Fruit fly (Drosophila melanogaster) whole organism, prepupa: Measurements from ENCODE around the gene SMSr.
A peak's percentile ranks its signal among the peaks of the same experiment; 100 is the strongest.

Experiments
- Blimp-1 ChIP-seq: fragments of 200-800 bp; sonication (Bioruptor generic); optimal IDR thresholded peaks from 3 replicates; lab custom pipeline; 2017; ENCODE audit warnings: missing biosample characterization, missing genetic modification characterization, mild to moderate bottlenecking, moderate library complexity, missing genetic modification reagents
- CG10631 ChIP-seq: fragments of 200-800 bp; sonication (Bioruptor generic); optimal IDR thresholded peaks from 2 replicates; lab custom pipeline; 2016; ENCODE audit warnings: missing biosample characterization, missing genetic modification characterization
- CG10669 ChIP-seq: fragments of 200-800 bp; sonication (Bioruptor generic); optimal IDR thresholded peaks from 3 replicates; lab custom pipeline; 2018; ENCODE audit warnings: missing biosample characterization, mild to moderate bottlenecking, missing genetic modification characterization, moderate library complexity
- CG11294 ChIP-seq: fragments of 200-800 bp; sonication (Bioruptor generic); IDR thresholded peaks from 2 replicates; pipeline ENCODE4 v1.3.6; 2022; ENCODE audit warnings: missing biosample characterization, missing genetic modification characterization
- CG11902 ChIP-seq: fragments of 200-800 bp; sonication (Bioruptor generic); optimal IDR thresholded peaks from 3 replicates; lab custom pipeline; 2016; ENCODE audit warnings: missing biosample characterization, missing genetic modification characterization
- CG3032 ChIP-seq: fragments of 200-800 bp; optimal IDR thresholded peaks from 2 replicates; lab custom pipeline; 2019; ENCODE audit warnings: missing biosample characterization, mild to moderate bottlenecking, missing genetic modification characterization, moderate library complexity
- CG31627 ChIP-seq: fragments of 200-800 bp; sonication (Bioruptor generic); optimal IDR thresholded peaks from 3 replicates; lab custom pipeline; 2016; ENCODE audit warnings: missing biosample characterization, missing genetic modification characterization
- CG32006 ChIP-seq: fragments of 200-800 bp; sonication (Bioruptor generic); optimal IDR thresholded peaks from 3 replicates; lab custom pipeline; 2017; ENCODE audit warnings: missing biosample characterization, mild to moderate bottlenecking, missing genetic modification characterization
- CG34406 ChIP-seq: fragments of 200-800 bp; sonication (Bioruptor generic); optimal IDR thresholded peaks from 3 replicates; lab custom pipeline; 2016; ENCODE audit warnings: missing biosample characterization, missing genetic modification characterization
- CG3919 ChIP-seq: fragments of 200-800 bp; sonication (Bioruptor generic); optimal IDR thresholded peaks from 3 replicates; lab custom pipeline; 2016; ENCODE audit warnings: missing biosample characterization, missing genetic modification characterization
- CG4318 ChIP-seq: fragments of 200-800 bp; sonication (Bioruptor generic); optimal IDR thresholded peaks from 3 replicates; lab custom pipeline; 2017; ENCODE audit warnings: missing biosample characterization, mild to moderate bottlenecking, missing genetic modification characterization
- CG6163 ChIP-seq: fragments of 200-800 bp; sonication (Bioruptor generic); IDR thresholded peaks from 3 replicates; pipeline ENCODE4 v1.3.6; 2022; ENCODE audit warnings: missing biosample characterization, missing genetic modification characterization
- CG6276 ChIP-seq: fragments of 200-800 bp; sonication (Bioruptor generic); optimal IDR thresholded peaks from 2 replicates; lab custom pipeline; 2017; ENCODE audit warnings: missing biosample characterization, mild to moderate bottlenecking, missing genetic modification characterization
- CG6792 ChIP-seq: fragments of 200-800 bp; sonication (Bioruptor generic); optimal IDR thresholded peaks from 3 replicates; lab custom pipeline; 2016; ENCODE audit warnings: missing biosample characterization, missing genetic modification characterization
- CG6808 ChIP-seq: fragments of 200-800 bp; sonication (Bioruptor generic); optimal IDR thresholded peaks from 3 replicates; lab custom pipeline; 2017; ENCODE audit warnings: missing biosample characterization, missing genetic modification characterization, mild to moderate bottlenecking, moderate library complexity, missing genetic modification reagents
- CG6854 ChIP-seq: fragments of 200-800 bp; sonication (Bioruptor generic); optimal IDR thresholded peaks from 2 replicates; lab custom pipeline; 2017; ENCODE audit warnings: missing biosample characterization, mild to moderate bottlenecking, missing genetic modification characterization
- CG7368 ChIP-seq: fragments of 200-800 bp; sonication (Bioruptor generic); optimal IDR thresholded peaks from 3 replicates; lab custom pipeline; 2016; ENCODE audit warnings: missing biosample characterization, missing genetic modification characterization
- CG8119 ChIP-seq: fragments of 200-800 bp; sonication (Bioruptor generic); IDR thresholded peaks from 3 replicates; pipeline ENCODE4 v1.3.6; 2022; ENCODE audit warnings: missing biosample characterization, missing genetic modification characterization
- CG8632 ChIP-seq: fragments of 200-800 bp; sonication (Bioruptor generic); optimal IDR thresholded peaks from 3 replicates; lab custom pipeline; 2016; ENCODE audit warnings: missing biosample characterization, missing genetic modification characterization
- CG9139 ChIP-seq: fragments of 200-800 bp; sonication (Bioruptor generic); optimal IDR thresholded peaks from 3 replicates; lab custom pipeline; 2017; ENCODE audit warnings: missing biosample characterization, mild to moderate bottlenecking, missing genetic modification characterization
- Eip75B ChIP-seq: fragments of 200-800 bp; sonication (Bioruptor generic); optimal IDR thresholded peaks from 3 replicates; lab custom pipeline; 2016; ENCODE audit warnings: missing biosample characterization, missing genetic modification characterization
- Eip78C ChIP-seq: fragments of 200-800 bp; sonication (Bioruptor generic); peaks from one replicate; lab custom pipeline; 2016; ENCODE audit warnings: missing biosample characterization, missing genetic modification characterization
- Eip93F ChIP-seq: fragments of 200-800 bp; sonication (Bioruptor generic); optimal IDR thresholded peaks from 2 replicates; lab custom pipeline; 2016; ENCODE audit warnings: missing biosample characterization, mild to moderate bottlenecking, missing genetic modification characterization
- Ets21C ChIP-seq: fragments of 200-800 bp; sonication (Bioruptor generic); optimal IDR thresholded peaks from 3 replicates; lab custom pipeline; 2016; ENCODE audit warnings: missing biosample characterization, missing genetic modification characterization
- Ets96B ChIP-seq: fragments of 200-800 bp; optimal IDR thresholded peaks from 2 replicates; lab custom pipeline; 2019; ENCODE audit warnings: missing biosample characterization, mild to moderate bottlenecking, missing genetic modification characterization, moderate library complexity
- Hr38 ChIP-seq: sonication (Bioruptor generic); optimal IDR thresholded peaks from 2 replicates; lab custom pipeline; 2016; ENCODE audit warnings: missing biosample characterization, missing genetic modification characterization
- Hr39 ChIP-seq: fragments of 200-800 bp; sonication (Bioruptor generic); optimal IDR thresholded peaks from 2 replicates; lab custom pipeline; 2016; ENCODE audit warnings: missing biosample characterization, missing genetic modification characterization
- Met ChIP-seq: fragments of 200-800 bp; sonication (Bioruptor generic); optimal IDR thresholded peaks from 3 replicates; lab custom pipeline; 2016; ENCODE audit warnings: missing biosample characterization, missing genetic modification characterization
- OdsH ChIP-seq: fragments of 200-800 bp; sonication (Bioruptor generic); optimal IDR thresholded peaks from 3 replicates; lab custom pipeline; 2016; ENCODE audit warnings: missing biosample characterization, missing genetic modification characterization
- Sox102F ChIP-seq: fragments of 200-800 bp; sonication (Bioruptor generic); optimal IDR thresholded peaks from 2 replicates; lab custom pipeline; 2016; ENCODE audit warnings: missing biosample characterization, mild to moderate bottlenecking, missing genetic modification characterization
- Sox14 ChIP-seq: fragments of 200-800 bp; sonication (Bioruptor generic); optimal IDR thresholded peaks from 3 replicates; lab custom pipeline; 2016; ENCODE audit warnings: missing biosample characterization, missing genetic modification characterization
- Sox15 ChIP-seq: fragments of 200-800 bp; sonication (Bioruptor generic); optimal IDR thresholded peaks from 3 replicates; lab custom pipeline; 2016; ENCODE audit warnings: missing biosample characterization, missing genetic modification characterization
- acj6 ChIP-seq: fragments of 200-800 bp; sonication (Bioruptor generic); optimal IDR thresholded peaks from 3 replicates; lab custom pipeline; 2016; ENCODE audit warnings: missing biosample characterization, missing genetic modification characterization
- cyc ChIP-seq: fragments of 200-800 bp; sonication (Bioruptor generic); optimal IDR thresholded peaks from 3 replicates; lab custom pipeline; 2016; ENCODE audit warnings: missing biosample characterization, missing genetic modification characterization
- dsx ChIP-seq: fragments of 200-800 bp; optimal IDR thresholded peaks from 3 replicates; lab custom pipeline; 2019; ENCODE audit warnings: missing biosample characterization, mild to moderate bottlenecking, missing genetic modification characterization, moderate library complexity; ENCODE audit not compliant: poor library complexity, severe bottlenecking
- eg ChIP-seq: fragments of 200-800 bp; sonication (Bioruptor generic); IDR thresholded peaks from 3 replicates; pipeline ENCODE4 v1.3.6; 2022; ENCODE audit warnings: missing biosample characterization, missing genetic modification characterization
- esn ChIP-seq: fragments of 200-800 bp; sonication (Bioruptor generic); optimal IDR thresholded peaks from 2 replicates; lab custom pipeline; 2016; ENCODE audit warnings: missing biosample characterization, mild to moderate bottlenecking, missing genetic modification characterization, moderate library complexity
- fd59A ChIP-seq: fragments of 200-800 bp; sonication (Bioruptor generic); optimal IDR thresholded peaks from 2 replicates; lab custom pipeline; 2017; ENCODE audit warnings: missing biosample characterization, mild to moderate bottlenecking, missing genetic modification characterization, missing genetic modification reagents
- fd85E ChIP-seq: fragments of 200-800 bp; sonication (Bioruptor generic); optimal IDR thresholded peaks from 3 replicates; lab custom pipeline; 2016; ENCODE audit warnings: missing biosample characterization, missing genetic modification characterization
- fkh ChIP-seq: fragments of 200-800 bp; sonication (Bioruptor generic); optimal IDR thresholded peaks from 3 replicates; lab custom pipeline; 2017; ENCODE audit warnings: missing biosample characterization, mild to moderate bottlenecking, missing genetic modification characterization, moderate library complexity
- lz ChIP-seq: fragments of 200-800 bp; sonication (Bioruptor generic); optimal IDR thresholded peaks from 3 replicates; lab custom pipeline; 2016; ENCODE audit warnings: missing biosample characterization, missing genetic modification characterization
- pdm3 ChIP-seq: fragments of 200-800 bp; sonication (Bioruptor generic); optimal IDR thresholded peaks from 3 replicates; lab custom pipeline; 2016; ENCODE audit warnings: missing biosample characterization, missing genetic modification characterization
- salr ChIP-seq, 2 experiments: fragments of 200-800 bp; sonication (Bioruptor generic); optimal IDR thresholded peaks; 3 replicates each; lab custom pipeline; 2016 to 2018; ENCODE audit warnings: missing biosample characterization in 2 of 2, missing genetic modification characterization in 2 of 2, mild to moderate bottlenecking in 1 of 2
- ss ChIP-seq, 2 experiments: fragments of 200-800 bp; sonication (Bioruptor generic); optimal IDR thresholded peaks; 2 replicates in 1 of 2; 3 replicates in 1 of 2; lab custom pipeline; 2017 to 2018; ENCODE audit warnings: mild to moderate bottlenecking in 2 of 2, missing biosample characterization in 2 of 2, missing genetic modification characterization in 2 of 2, moderate library complexity in 1 of 2
- topi ChIP-seq: fragments of 200-800 bp; sonication (Bioruptor generic); optimal IDR thresholded peaks from 3 replicates; lab custom pipeline; 2016; ENCODE audit warnings: missing biosample characterization, missing genetic modification characterization

SMSr gene

dm6 chr3L:7338786-7339185 lies 42.5 kb downstream of the SMSr start:
- TF ChIP-seq eg (GFP tag; lab: Robert Waterston, UW) (0 out of 3 replicates have a peak, but pooled peaks have one; percentile 10), cyc (peak; percentile 11), esn (GFP tag; lab: Kevin White, UChicago) (peak; percentile 28), ss (GFP tag; optimal IDR thresholded peaks at IDR 0.05; lab: Kevin White, UChicago) (no peak), lz (GFP tag; lab: Kevin White, UChicago) (peak; percentile 32), CG8119 (GFP tag; lab: Robert Waterston, UW) (no peak)

dm6 chr3L:7334990-7335389 lies 46.3 kb downstream of the SMSr start, which contains the start of the genes wrm1 and wrm2:
TSS of gene wrm1 (minus strand) at chr3L:7335226.
TSS of gene wrm2 (minus strand) at chr3L:7335226.
- TF ChIP-seq fd85E (GFP tag; lab: Kevin White, UChicago), result no peak
- TF ChIP-seq eg (GFP tag; lab: Robert Waterston, UW), result peak; percentile 37; the same call in 1 of the 3 replicates
- TF ChIP-seq Met (GFP tag; lab: Kevin White, UChicago), result no peak
- no peak for TF ChIP-seq CG6792 (GFP tag; lab: Kevin White, UChicago)
- no peak for TF ChIP-seq CG6854 (GFP tag; lab: Kevin White, UChicago)
- no peak for TF ChIP-seq CG11902
- no peak for TF ChIP-seq CG3032
- peak; percentile 18 for TF ChIP-seq dsx
- no peak for TF ChIP-seq Sox14 (GFP tag; lab: Kevin White, UChicago)
- TF ChIP-seq Ets21C (GFP tag; lab: Kevin White, UChicago), result no peak
- peak; percentile 8 for TF ChIP-seq esn (GFP tag; lab: Kevin White, UChicago)
- TF ChIP-seq CG4318 (GFP tag; lab: Kevin White, UChicago), result no peak

dm6 chr3L:7328567-7329253 lies 52.6 kb downstream of the SMSr start, which contains the start of the genes mrva, CG42307 and mus312:
TSS of gene mrva (minus strand) at chr3L:7328842.
TSS of gene CG42307 (plus strand) at chr3L:7329132.
TSS of gene mus312 (plus strand) at chr3L:7329132.
- TF ChIP-seq CG8119 (GFP tag; lab: Robert Waterston, UW), result peak; percentile 80
- TF ChIP-seq acj6 (GFP tag; lab: Kevin White, UChicago), result no peak
- no peak for TF ChIP-seq Ets21C (GFP tag; lab: Kevin White, UChicago)
- TF ChIP-seq CG10631 (GFP tag; lab: Kevin White, UChicago), result peak; percentile 85
- TF ChIP-seq Eip93F (GFP tag; lab: Kevin White, UChicago), result peak; percentile 52
- no peak for TF ChIP-seq ss (GFP tag; optimal IDR thresholded peaks at IDR 0.05; lab: Kevin White, UChicago)
- no peak for TF ChIP-seq Eip78C (GFP tag; lab: Kevin White, UChicago)
- TF ChIP-seq Blimp-1 (GFP tag; lab: Kevin White, UChicago), result peak; percentile 65
- peak; percentile 85 for TF ChIP-seq Ets96B (tag; lab: Kevin White, UChicago)
- TF ChIP-seq CG31627 (GFP tag; lab: Kevin White, UChicago), result peak; percentile 44
- TF ChIP-seq CG9139, result no peak
- peak; percentile 70 for TF ChIP-seq CG6792 (GFP tag; lab: Kevin White, UChicago)
- TF ChIP-seq Sox15 (GFP tag; lab: Kevin White, UChicago), result peak; percentile 67
- TF ChIP-seq CG7368 (GFP tag; lab: Kevin White, UChicago), result peak; percentile 50
- TF ChIP-seq salr (GFP tag; optimal IDR thresholded peaks at IDR 0.05; lab: Kevin White, UChicago), result peak in 1 of 2 experiments; percentile 21
- TF ChIP-seq CG3032, result peak; percentile 90
- TF ChIP-seq OdsH, result no peak
- TF ChIP-seq CG8632 (GFP tag; lab: Kevin White, UChicago), result peak; percentile 86
- no peak for TF ChIP-seq CG6276 (GFP tag; lab: Kevin White, UChicago)
- no peak for TF ChIP-seq Eip75B (GFP tag; lab: Kevin White, UChicago)
- TF ChIP-seq CG11294, result peak; percentile 82; the same call in 1 of the 2 replicates
- peak; percentile 78 for TF ChIP-seq CG6163 (GFP tag; lab: Robert Waterston, UW)
- TF ChIP-seq CG32006, result no peak
- TF ChIP-seq CG6854 (GFP tag; lab: Kevin White, UChicago), result peak; percentile 13
- TF ChIP-seq Hr38 (GFP tag; lab: Kevin White, UChicago), result no peak
- peak; percentile 60 for TF ChIP-seq cyc
- no peak for TF ChIP-seq CG6808 (GFP tag; lab: Kevin White, UChicago)
- no peak for TF ChIP-seq CG3919 (GFP tag; lab: Kevin White, UChicago)
- TF ChIP-seq lz (GFP tag; lab: Kevin White, UChicago), result peak; percentile 62
- no peak for TF ChIP-seq Hr39 (GFP tag; lab: Kevin White, UChicago)
- no peak for TF ChIP-seq pdm3 (GFP tag; lab: Kevin White, UChicago)
- TF ChIP-seq fd59A, result peak; percentile 28
- no peak for TF ChIP-seq CG10669 (GFP tag; lab: Kevin White, UChicago)
- TF ChIP-seq fd85E (GFP tag; lab: Kevin White, UChicago), result no peak
- no peak for TF ChIP-seq topi (GFP tag; lab: Kevin White, UChicago)
- TF ChIP-seq Sox102F (GFP tag; lab: Kevin White, UChicago), result no peak
- TF ChIP-seq CG34406 (GFP tag; lab: Kevin White, UChicago), result peak; percentile 81
- no peak for TF ChIP-seq fkh (GFP tag; lab: Kevin White, UChicago)
